Worm (Caenorhabditis elegans): Measurements from ENCODE around the gene cgh-1.

Gene cgh-1

DNA sequence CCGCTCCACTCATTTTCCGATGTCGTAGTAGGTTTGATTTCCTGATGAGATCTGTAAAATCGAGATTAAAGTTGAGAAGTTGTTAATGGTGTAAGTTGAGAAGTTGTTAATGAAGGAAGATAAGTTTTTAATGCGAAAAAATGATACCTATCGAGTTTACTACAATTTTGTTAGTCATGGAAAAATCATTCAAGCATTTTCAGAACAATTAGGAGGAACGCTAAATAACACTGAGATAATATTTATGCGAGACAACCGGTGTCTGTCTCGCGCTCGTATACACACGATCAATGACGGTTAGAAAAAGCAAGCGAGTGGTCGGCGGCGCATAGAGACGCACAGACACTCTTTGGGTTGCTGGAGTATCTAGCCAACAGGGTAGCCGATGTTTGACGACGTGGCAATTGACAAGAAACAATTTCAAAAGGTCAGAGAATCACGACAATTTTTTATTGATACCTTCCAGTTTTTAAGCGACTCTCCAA lies at the start of gene cgh-1:
TSS of gene cgh-1 (minus strand) at position 51 of the 485 bp plus-strand sequence.
- TF ChIP-seq W03F9.2 (tag; optimal IDR thresholded peaks at IDR 0.05) (no peak), dao-5 (tag; optimal IDR thresholded peaks at IDR 0.05) (no peak), him-1 (tag; optimal IDR thresholded peaks at IDR 0.05) (no peak)

DNA sequence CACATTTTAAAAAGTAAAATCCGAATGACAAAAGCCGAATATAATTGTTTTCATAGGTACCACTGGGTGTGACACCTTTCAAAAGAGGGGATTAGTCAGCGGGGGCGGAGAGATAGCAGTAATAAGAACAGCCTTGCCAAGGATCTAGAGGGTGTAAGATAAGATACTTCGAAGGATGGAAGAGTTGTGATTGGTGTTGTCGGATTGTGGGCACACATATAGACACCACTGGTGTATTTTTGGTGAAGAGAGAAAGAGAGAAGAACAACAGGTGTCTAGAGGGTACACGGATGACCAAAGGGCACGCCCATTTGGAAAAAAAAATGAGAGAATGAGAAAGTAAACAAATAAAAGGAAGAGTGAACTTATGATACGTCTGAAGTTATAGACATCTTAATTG lies 47.6 kb upstream of the cgh-1 start:
- TF ChIP-seq dao-5 (tag; optimal IDR thresholded peaks at IDR 0.05): no peak
- TF ChIP-seq him-1 (tag; optimal IDR thresholded peaks at IDR 0.05): no peak
- TF ChIP-seq W03F9.2 (tag; optimal IDR thresholded peaks at IDR 0.05): no peak

ce11 chrIII:7544211-7544610 lies 46.6 kb upstream of the cgh-1 start:
- TF ChIP-seq W03F9.2 (tag; optimal IDR thresholded peaks at IDR 0.05) (no peak), dao-5 (tag; optimal IDR thresholded peaks at IDR 0.05) (no peak), him-1 (tag; optimal IDR thresholded peaks at IDR 0.05) (no peak)

DNA sequence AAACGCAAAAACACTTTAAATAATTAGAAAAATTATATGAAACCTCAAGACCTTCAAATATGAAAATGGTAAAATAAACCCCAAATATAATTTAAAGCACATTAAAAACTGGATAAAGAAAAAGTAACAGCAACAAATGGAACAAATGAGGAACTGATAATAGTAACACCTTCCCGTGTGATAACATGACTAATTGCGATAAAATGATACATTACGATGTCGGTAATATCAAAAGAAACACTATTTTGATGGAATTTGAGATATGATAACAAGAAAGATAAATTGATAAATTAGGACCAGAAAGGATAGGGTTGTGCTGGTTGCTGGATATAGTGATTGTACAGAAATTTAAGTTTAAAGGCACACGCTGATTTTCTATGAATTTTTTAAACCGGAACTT lies 44.4 kb upstream of the cgh-1 start:
- TF ChIP-seq dao-5 (tag; optimal IDR thresholded peaks at IDR 0.05) (no peak), W03F9.2 (tag; optimal IDR thresholded peaks at IDR 0.05) (no peak), him-1 (tag; optimal IDR thresholded peaks at IDR 0.05) (no peak)

DNA sequence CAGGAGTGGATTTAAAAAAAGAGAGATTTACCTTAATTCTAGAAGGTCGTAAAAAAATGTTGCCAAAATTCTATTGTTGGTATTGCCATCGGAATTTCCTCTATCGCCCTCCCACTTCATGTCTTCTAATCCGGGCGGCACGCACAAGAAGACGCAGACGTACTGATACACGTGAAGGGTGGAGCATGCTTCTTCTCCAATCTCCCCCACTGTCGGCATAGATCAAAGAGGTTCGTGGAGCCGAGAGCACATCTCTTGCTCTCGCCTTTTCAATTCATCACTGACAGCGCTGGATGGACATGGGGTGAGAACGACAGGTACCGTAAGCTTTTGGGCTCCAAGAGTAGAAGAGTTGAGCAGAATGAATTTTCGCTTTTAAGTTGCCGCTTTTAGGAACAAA lies 38.9 kb upstream of the cgh-1 start, which contains the start of gene lin-39:
TSS of gene lin-39 (minus strand) at position 74 of the 400 bp plus-strand sequence.
- TF ChIP-seq dao-5 (tag; optimal IDR thresholded peaks at IDR 0.05) (no peak), W03F9.2 (tag; optimal IDR thresholded peaks at IDR 0.05) (no peak), him-1 (tag; optimal IDR thresholded peaks at IDR 0.05) (no peak)

DNA sequence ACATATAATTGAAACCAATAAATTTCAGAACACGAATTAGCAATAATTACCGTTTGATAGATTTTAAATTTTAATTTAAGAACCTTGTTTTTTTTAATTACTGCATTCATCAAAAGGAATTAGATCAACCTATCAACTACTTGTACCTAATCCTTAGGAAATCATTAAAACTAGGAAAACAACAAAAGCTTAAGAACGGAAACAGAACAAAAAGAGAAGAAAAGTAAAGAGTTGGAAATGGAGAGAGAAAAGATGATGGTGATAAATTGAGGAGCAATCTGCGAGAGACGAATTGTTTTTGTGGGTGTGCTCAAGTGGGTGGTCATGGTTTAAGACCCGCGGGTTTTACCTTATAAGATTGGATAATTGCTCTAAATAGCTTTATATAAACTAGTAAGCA lies 37.7 kb upstream of the cgh-1 start:
- TF ChIP-seq W03F9.2 (tag; optimal IDR thresholded peaks at IDR 0.05) (no peak), him-1 (tag; optimal IDR thresholded peaks at IDR 0.05) (no peak), dao-5 (tag; optimal IDR thresholded peaks at IDR 0.05) (no peak)

DNA sequence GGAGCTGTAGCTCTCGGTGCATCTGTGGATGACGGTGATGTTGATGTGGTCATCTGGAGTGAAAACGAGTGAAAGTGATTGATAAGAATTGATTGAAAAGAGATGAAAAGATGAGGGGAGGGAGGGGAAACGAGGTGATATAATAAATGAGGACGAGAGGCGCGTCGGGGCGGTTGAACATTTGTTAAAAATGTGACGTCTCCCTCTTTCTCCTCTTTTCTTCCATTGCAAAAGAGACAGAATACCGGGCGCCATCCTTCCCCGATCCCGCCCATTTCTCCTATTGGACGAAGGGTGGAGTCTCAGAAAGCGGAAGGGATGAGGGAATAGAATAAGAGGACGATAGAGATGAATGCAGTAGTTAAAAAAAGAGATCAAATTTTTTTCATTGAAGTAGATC lies 37.0 kb upstream of the cgh-1 start:
- TF ChIP-seq him-1 (tag; optimal IDR thresholded peaks at IDR 0.05) (no peak), W03F9.2 (tag; optimal IDR thresholded peaks at IDR 0.05) (no peak), dao-5 (tag; optimal IDR thresholded peaks at IDR 0.05) (no peak)

DNA sequence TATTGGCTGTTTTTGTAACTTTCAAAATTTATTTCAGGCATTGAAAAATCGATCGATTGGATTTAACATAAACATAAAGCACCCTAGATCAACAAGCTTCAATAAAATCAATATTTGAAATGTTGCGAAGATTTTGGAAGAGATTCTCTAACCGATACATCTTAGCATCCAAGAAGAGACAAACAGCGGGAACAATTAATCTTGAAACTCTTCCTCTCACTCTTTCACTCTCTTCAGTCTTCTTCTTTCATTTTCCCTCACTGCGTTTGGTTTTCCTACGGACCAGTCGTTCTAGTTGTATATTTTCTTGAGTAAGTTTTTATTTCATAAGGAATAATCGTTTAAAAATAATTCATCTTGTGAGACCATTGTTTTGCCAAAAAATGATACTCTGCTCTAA lies 35.4 kb upstream of the cgh-1 start:
- TF ChIP-seq dao-5 (tag; optimal IDR thresholded peaks at IDR 0.05): no peak

ce11 chrIII:7531385-7531784 lies 33.8 kb upstream of the cgh-1 start:
- TF ChIP-seq him-1 (tag; optimal IDR thresholded peaks at IDR 0.05) (no peak), W03F9.2 (tag; optimal IDR thresholded peaks at IDR 0.05) (no peak), dao-5 (tag; optimal IDR thresholded peaks at IDR 0.05) (no peak)

DNA sequence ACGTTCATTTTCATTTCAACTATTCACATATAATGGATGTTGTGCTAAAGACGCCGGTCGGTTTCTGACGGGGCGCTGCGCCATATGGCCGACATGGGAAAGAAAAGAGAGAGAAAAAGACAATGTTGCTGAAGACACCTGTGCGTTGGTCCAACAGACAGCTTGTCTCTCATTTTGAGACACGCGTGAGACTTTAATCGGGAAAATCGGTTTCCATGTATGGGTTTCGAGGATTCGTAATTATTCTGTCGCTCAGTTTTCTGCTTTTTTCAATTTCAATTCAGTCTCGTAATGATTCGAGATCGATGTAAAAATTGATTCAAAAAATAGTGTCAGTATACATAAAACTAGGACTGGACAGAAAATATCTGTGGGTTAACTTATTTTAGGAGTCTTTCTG lies 33.2 kb upstream of the cgh-1 start:
- TF ChIP-seq him-1 (tag; optimal IDR thresholded peaks at IDR 0.05) (no peak), W03F9.2 (tag; optimal IDR thresholded peaks at IDR 0.05) (no peak), dao-5 (tag; optimal IDR thresholded peaks at IDR 0.05) (no peak)

- TF ChIP-seq him-1 (tag; optimal IDR thresholded peaks at IDR 0.05): no peak
- no peak for TF ChIP-seq dao-5 (tag; optimal IDR thresholded peaks at IDR 0.05)
- TF ChIP-seq W03F9.2 (tag; optimal IDR thresholded peaks at IDR 0.05): no peak
Measured at ce11 chrIII:7530108-7530507, 32.5 kb upstream of the cgh-1 start.

ce11 chrIII:7526974-7527466 lies 29.4 kb upstream of the cgh-1 start:
- TF ChIP-seq him-1 (tag; optimal IDR thresholded peaks at IDR 0.05): no peak

DNA sequence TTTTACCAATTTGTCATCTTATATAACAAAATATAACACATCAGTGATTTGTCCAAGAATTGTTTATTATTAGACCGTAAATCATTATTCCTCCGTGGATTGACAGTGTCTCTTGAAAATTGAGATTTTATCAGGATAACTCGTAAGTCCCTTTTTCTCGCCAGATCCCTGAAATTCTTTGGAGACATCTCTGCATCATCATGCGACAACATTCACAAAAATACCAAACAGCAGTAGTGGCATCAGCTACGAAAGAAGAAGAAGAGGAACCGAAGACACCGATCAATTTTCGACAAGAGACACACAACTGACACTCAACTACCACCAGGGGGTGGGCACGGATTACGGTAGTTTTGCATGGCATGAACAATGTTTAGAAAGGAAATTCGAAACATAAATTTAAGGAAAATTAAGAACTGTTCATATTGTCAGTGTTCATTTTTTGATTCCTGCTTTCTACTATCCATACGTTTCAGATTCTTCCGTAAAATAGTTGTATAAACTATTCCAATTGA lies 27.3 kb upstream of the cgh-1 start:
- TF ChIP-seq W03F9.2 (tag; optimal IDR thresholded peaks at IDR 0.05): no peak
- no peak for TF ChIP-seq him-1 (tag; optimal IDR thresholded peaks at IDR 0.05)
- TF ChIP-seq dao-5 (tag; optimal IDR thresholded peaks at IDR 0.05): no peak

DNA sequence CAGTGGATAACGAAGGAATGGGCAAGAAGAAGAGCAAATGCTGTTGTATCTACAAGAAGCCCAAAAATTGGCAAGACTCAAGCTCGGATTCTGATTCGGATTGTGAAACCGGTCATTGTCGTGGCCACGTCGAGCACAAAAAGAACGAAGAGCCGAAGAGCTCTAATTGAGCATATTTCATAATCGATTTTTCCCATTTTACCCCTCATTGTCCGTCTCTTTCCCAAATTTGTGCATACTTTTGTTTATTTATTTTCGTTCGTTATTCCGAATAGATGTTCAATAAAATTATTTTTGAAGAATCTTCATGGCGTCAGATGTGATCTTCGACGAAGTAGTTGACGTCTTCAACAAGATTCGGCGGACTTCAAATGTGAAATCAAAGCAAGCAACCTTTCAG lies 23.5 kb upstream of the cgh-1 start, which contains the start of gene lig-4:
TSS of gene lig-4 (plus strand) at position 301 of the 400 bp plus-strand sequence.
- no peak for TF ChIP-seq him-1 (tag; optimal IDR thresholded peaks at IDR 0.05)
- TF ChIP-seq W03F9.2 (tag; optimal IDR thresholded peaks at IDR 0.05): no peak
- no peak for TF ChIP-seq dao-5 (tag; optimal IDR thresholded peaks at IDR 0.05)

DNA sequence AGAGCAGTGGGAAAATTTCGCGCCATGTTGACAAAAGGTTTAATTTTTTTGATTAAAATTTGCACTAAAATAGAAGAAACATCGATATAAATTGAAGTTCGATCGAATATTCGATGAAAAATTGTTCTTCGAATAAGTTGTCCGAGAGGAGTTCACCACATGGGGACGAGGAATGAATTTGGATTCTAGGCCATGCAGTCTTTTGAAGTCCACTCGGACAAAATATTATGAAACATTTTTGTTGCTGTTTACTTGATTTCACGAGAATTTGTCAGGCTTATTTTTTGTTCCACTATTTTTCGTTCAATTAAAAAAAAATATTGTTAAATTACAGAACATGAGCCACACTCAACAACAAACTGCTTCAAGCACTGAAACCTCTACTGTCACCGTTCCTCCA lies 23.0 kb upstream of the cgh-1 start, which contains the start of the genes cux-7 and C07H6.2:
TSS of gene cux-7 (minus strand) at position 174 of the 400 bp plus-strand sequence.
TSS of gene C07H6.2 (plus strand) at position 338 of the 400 bp plus-strand sequence.
- TF ChIP-seq him-1 (tag; optimal IDR thresholded peaks at IDR 0.05) (peak; percentile 93), dao-5 (tag; optimal IDR thresholded peaks at IDR 0.05) (peak; percentile 24), W03F9.2 (tag; optimal IDR thresholded peaks at IDR 0.05) (no peak)

Data from whole organism, L4/young adult.